Worm (Caenorhabditis elegans): ENCODE measurements around the gene F49C12.1.
A peak's percentile ranks its signal among the peaks of the same experiment; 100 is the strongest.

The F49C12.1 gene

ce11 chrIV:9322489-9322888 is 26.3 kb upstream of the F49C12.1 start:
- TF ChIP-seq sdz-12 (GFP tag; optimal IDR thresholded peaks at IDR 0.05) (no peak), php-3 (GFP tag; IDR thresholded peaks at IDR 0.05) (0 out of 2 replicates have a peak, but pooled peaks have one; percentile 7), pqm-1 (tag; optimal IDR thresholded peaks at IDR 0.05) (no peak), aha-1 (tag) (no peak), cey-2 (tag; optimal IDR thresholded peaks at IDR 0.05; ENCODE audit: borderline replicate concordance, insufficient read depth) (no peak), T26A8.4 (GFP tag; IDR thresholded peaks at IDR 0.05) (peak; percentile 54; the same call in 1 of the 2 replicates), ceh-20 (GFP tag; IDR thresholded peaks at IDR 0.05) (no peak), F26F4.8 (GFP tag; conservative IDR thresholded peaks at IDR 0.05) (no peak), zfp-3 (GFP tag; conservative IDR thresholded peaks at IDR 0.05) (no peak), gei-8 (GFP tag; optimal IDR thresholded peaks at IDR 0.05) (peak; percentile 6), dve-1 (tag; optimal IDR thresholded peaks at IDR 0.05; ENCODE audit: insufficient read depth) (peak; percentile 0), lin-38 (GFP tag; IDR thresholded peaks at IDR 0.05) (0 out of 2 replicates have a peak, but pooled peaks have one; percentile 26), zag-1 (tag; optimal IDR thresholded peaks at IDR 0.05) (no peak), ztf-7 (tag; optimal IDR thresholded peaks at IDR 0.05) (no peak), nhr-76 (tag; optimal IDR thresholded peaks at IDR 0.05) (no peak), aly-2 (tag; optimal IDR thresholded peaks at IDR 0.05) (no peak), R02D3.7 (tag; optimal IDR thresholded peaks at IDR 0.05) (no peak), T20F7.1 (GFP tag; optimal IDR thresholded peaks at IDR 0.05) (peak; percentile 37), nhr-6 (tag; optimal IDR thresholded peaks at IDR 0.05) (no peak), lin-13 (GFP tag; optimal IDR thresholded peaks at IDR 0.05) (no peak), lir-3 (tag; optimal IDR thresholded peaks at IDR 0.05) (no peak), ceh-32 (tag; optimal IDR thresholded peaks at IDR 0.05; ENCODE audit: poor library complexity) (no peak), lsy-2 (tag; optimal IDR thresholded peaks at IDR 0.05) (no peak), tag-97 (GFP tag; IDR thresholded peaks at IDR 0.05) (no peak), nhr-42 (GFP tag; IDR thresholded peaks at IDR 0.05) (0 out of 2 replicates have a peak, but pooled peaks have one; percentile 12), ama-1 (optimal IDR thresholded peaks at IDR 0.05) (peak; percentile 6), unc-62 (GFP tag; optimal IDR thresholded peaks at IDR 0.05 in 1 of 2) (no peak), unc-62 (tag; optimal IDR thresholded peaks at IDR 0.05) (no peak), daf-19 (GFP tag; conservative IDR thresholded peaks at IDR 0.05) (no peak), arid-1 (GFP tag; conservative IDR thresholded peaks at IDR 0.05) (0 out of 2 replicates have a peak, but pooled peaks have one; percentile 10), nhr-102 (tag; optimal IDR thresholded peaks at IDR 0.05) (peak; percentile 25), ctbp-1 (GFP tag; IDR thresholded peaks at IDR 0.05) (no peak), daf-8 (GFP tag; IDR thresholded peaks at IDR 0.05) (no peak), daf-16 (GFP tag; optimal IDR thresholded peaks at IDR 0.05) (no peak), daf-16 (tag; optimal IDR thresholded peaks at IDR 0.05) (no peak), lin-15B (tag; optimal IDR thresholded peaks at IDR 0.05) (no peak), F37D6.2 (tag; optimal IDR thresholded peaks at IDR 0.05) (no peak), daf-12 (tag; optimal IDR thresholded peaks at IDR 0.05) (no peak), zip-2 (tag; optimal IDR thresholded peaks at IDR 0.05) (no peak), nhr-111 (GFP tag; optimal IDR thresholded peaks at IDR 0.05) (no peak), pha-4 (GFP tag; IDR thresholded peaks at IDR 0.05) (no peak), pha-4 (tag; optimal IDR thresholded peaks at IDR 0.05) (no peak), fkh-10 (GFP tag; optimal IDR thresholded peaks at IDR 0.05) (no peak), nhr-77 (tag; optimal IDR thresholded peaks at IDR 0.05) (no peak), mep-1 (tag; optimal IDR thresholded peaks at IDR 0.05) (no peak), ces-1 (GFP tag; optimal IDR thresholded peaks at IDR 0.05) (no peak), nhr-41 (GFP tag; IDR thresholded peaks at IDR 0.05) (no peak), duxl-1 (tag; optimal IDR thresholded peaks at IDR 0.05; ENCODE audit: poor library complexity) (peak; percentile 41), mxl-3 (GFP tag; optimal IDR thresholded peaks at IDR 0.05) (no peak), lin-29 (GFP tag; IDR thresholded peaks at IDR 0.05) (no peak), zfp-2 (tag; optimal IDR thresholded peaks at IDR 0.05) (no peak), attf-4 (tag; optimal IDR thresholded peaks at IDR 0.05) (no peak), nhr-25 (tag; optimal IDR thresholded peaks at IDR 0.05; ENCODE audit: borderline replicate concordance, insufficient read depth) (no peak)

Data from whole organism, L4 larva.